Worm (Caenorhabditis elegans) whole organism, early embryonic: Measurements from ENCODE around the gene nsun-1.

ENCODE experiments used
- B0310.2 ChIP-seq: sonication (generic microtip); optimal IDR thresholded peaks from 2 replicates; lab custom pipeline; 2016; ENCODE audit warnings: mild to moderate bottlenecking, missing genetic modification characterization, missing compliant biosample characterization
- F13C5.2 ChIP-seq: sonication (generic microtip); optimal IDR thresholded peaks from 2 replicates; lab custom pipeline; 2017; ENCODE audit warnings: mild to moderate bottlenecking, missing genetic modification characterization, inconsistent platforms, missing compliant biosample characterization
- aly-1 ChIP-seq: sonication (generic microtip); optimal IDR thresholded peaks from 2 replicates; lab custom pipeline; 2016; ENCODE audit warnings: missing genetic modification characterization, missing compliant biosample characterization
- ama-1 ChIP-seq: fragments of 150-350 bp; optimal IDR thresholded peaks from 2 replicates; lab custom pipeline; 2014
- ceh-13 ChIP-seq: fragments of 200-800 bp; sonication (Bioruptor generic); optimal IDR thresholded peaks from 2 replicates; lab custom pipeline; 2018; ENCODE audit warnings: mild to moderate bottlenecking, missing genetic modification characterization, missing compliant biosample characterization
- ets-7 ChIP-seq: sonication (generic microtip); optimal IDR thresholded peaks from 2 replicates; lab custom pipeline; 2016; ENCODE audit warnings: missing genotype, missing genetic modification characterization, missing compliant biosample characterization
- flt-1 ChIP-seq: fragments of 200-800 bp; sonication (Bioruptor generic); IDR thresholded peaks from 2 replicates; pipeline ENCODE4 v1.3.6; 2022; ENCODE audit warnings: missing genetic modification characterization, missing compliant biosample characterization
- hmg-4 ChIP-seq: fragments of 200-800 bp; sonication (Bioruptor generic); optimal IDR thresholded peaks from 2 replicates; lab custom pipeline; 2018; ENCODE audit warnings: mild to moderate bottlenecking, missing genetic modification characterization, missing compliant biosample characterization
- pes-1 ChIP-seq: fragments of 200-800 bp; sonication (Bioruptor generic); IDR thresholded peaks from 2 replicates; pipeline ENCODE4 v1.3.6; 2022; ENCODE audit warnings: missing genetic modification reagents, missing genetic modification characterization, missing compliant biosample characterization
- scrt-1 ChIP-seq: fragments of 200-800 bp; sonication (Bioruptor generic); IDR thresholded peaks from 2 replicates; pipeline ENCODE4 v1.3.6; 2022; ENCODE audit warnings: missing genetic modification characterization, missing compliant biosample characterization
- sea-1 ChIP-seq: fragments of 200-800 bp; sonication (Bioruptor generic); conservative IDR thresholded peaks from 2 replicates; pipeline ENCODE4 v1.3.6; 2022; ENCODE audit warnings: missing genetic modification characterization, missing compliant biosample characterization
- tbx-11 ChIP-seq: fragments of 200-800 bp; sonication (Bioruptor generic); IDR thresholded peaks from 2 replicates; pipeline ENCODE4 v1.3.6; 2022; ENCODE audit warnings: missing genetic modification characterization, missing compliant biosample characterization

DNA sequence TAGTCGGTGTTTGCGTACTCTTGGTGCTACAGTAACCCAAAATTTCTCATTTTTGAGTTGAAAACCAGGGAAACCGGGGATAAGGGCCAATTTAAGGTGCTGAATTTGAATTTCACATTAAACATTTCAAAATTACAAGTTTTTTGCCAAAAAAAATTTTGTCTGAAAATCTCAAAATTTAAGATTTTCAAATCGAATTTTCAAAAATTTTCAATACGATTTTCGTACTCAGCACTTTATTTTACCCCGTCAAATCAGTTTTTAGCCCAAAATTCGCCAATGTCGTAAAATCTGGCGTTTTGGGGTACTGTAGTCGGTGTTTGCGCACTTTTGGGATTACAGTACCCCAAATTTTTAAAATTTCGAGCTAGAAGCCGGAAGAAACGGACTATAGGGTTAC lies 14.9 kb downstream of the nsun-1 start, which contains the start of gene W10D9.3:
- TF ChIP-seq ama-1 (lab: Kevin White, UChicago) (no peak), sea-1 (GFP tag; lab: Robert Waterston, UW) (no peak), B0310.2 (no peak), tbx-11 (GFP tag; lab: Robert Waterston, UW) (no peak), ets-7 (tag; lab: Kevin White, UChicago) (no peak), flt-1 (GFP tag; lab: Robert Waterston, UW) (no peak), ceh-13 (GFP tag; lab: Kevin White, UChicago) (no peak), hmg-4 (GFP tag; lab: Kevin White, UChicago) (no peak), aly-1 (no peak), scrt-1 (GFP tag; lab: Robert Waterston, UW) (no peak), pes-1 (GFP tag; lab: Robert Waterston, UW) (no peak), F13C5.2 (tag; lab: Kevin White, UChicago) (no peak)
